Fruit fly (Drosophila melanogaster): Measurements from ENCODE around the gene CG43321.

CG43321 gene

DNA sequence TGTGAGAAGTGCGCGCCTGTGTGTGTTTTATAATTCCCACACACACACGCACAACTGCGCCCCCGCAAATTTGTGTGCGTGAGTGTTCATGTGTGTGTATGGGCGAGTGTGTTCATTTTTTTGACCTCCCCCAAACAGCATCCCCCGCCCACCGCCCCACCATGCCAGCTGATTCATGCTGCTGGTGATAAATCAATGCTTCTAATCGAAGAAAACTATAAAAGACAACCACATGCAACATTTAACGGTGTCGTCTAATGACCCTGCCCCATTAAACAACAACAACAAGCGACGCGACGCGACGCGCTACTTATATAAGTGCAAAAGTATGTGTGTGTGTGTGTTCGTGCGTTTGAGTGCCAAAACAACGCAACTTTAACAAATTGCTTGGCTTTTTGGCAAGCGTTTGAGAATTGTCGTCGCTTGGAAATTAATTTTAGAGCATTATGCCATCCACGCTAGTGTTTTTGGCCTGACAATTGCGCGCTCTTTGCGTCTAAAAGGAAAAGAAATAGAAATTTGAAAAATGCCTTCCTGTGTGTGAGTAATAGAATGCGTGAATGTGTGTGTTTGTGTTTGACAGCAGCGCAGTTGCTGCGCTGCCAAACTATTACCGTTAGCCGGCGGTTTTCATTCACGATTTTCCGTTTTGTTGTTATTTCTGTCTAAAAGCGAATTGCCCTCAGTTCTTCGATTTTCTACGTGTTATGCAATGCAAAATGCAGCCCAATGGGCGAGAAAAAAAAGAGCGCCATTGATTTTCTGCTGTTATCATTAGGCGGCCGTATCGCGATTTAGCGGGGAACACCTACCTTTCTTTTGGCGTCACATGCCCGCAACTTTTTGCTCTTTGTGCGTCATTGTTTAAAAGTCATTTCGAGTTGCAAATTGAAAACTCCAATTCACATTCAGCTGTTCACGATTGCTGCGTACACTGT, 26.6 kb downstream of the CG43321 start:
- no peak for TF ChIP-seq dmrt93B (GFP tag; optimal IDR thresholded peaks at IDR 0.05)
- TF ChIP-seq Rel (GFP tag; optimal IDR thresholded peaks at IDR 0.05): no peak
- TF ChIP-seq Rel (tag; optimal IDR thresholded peaks at IDR 0.05): peak; percentile 98

- TF ChIP-seq Dfd (GFP tag; optimal IDR thresholded peaks at IDR 0.05): no peak
- TF ChIP-seq lola (GFP tag; optimal IDR thresholded peaks at IDR 0.05): no peak
- peak; percentile 16 for TF ChIP-seq CG32264 (GFP tag; optimal IDR thresholded peaks at IDR 0.05)
- peak; percentile 66 for TF ChIP-seq HLH106 (tag; optimal IDR thresholded peaks at IDR 0.05)
- TF ChIP-seq woc (GFP tag; optimal IDR thresholded peaks at IDR 0.05): peak; percentile 20
- peak; percentile 33 for TF ChIP-seq sage (GFP tag; optimal IDR thresholded peaks at IDR 0.05)
- TF ChIP-seq dl (GFP tag; optimal IDR thresholded peaks at IDR 0.05; ENCODE audit: insufficient read depth in 1 of 2, partially characterized antibody in 2 of 2): no peak
- no peak for TF ChIP-seq CrebA (GFP tag; optimal IDR thresholded peaks at IDR 0.05; ENCODE audit: borderline replicate concordance)
- TF ChIP-seq fru (GFP tag; optimal IDR thresholded peaks at IDR 0.05): peak; percentile 84
- peak; percentile 68 for TF ChIP-seq tai (GFP tag; optimal IDR thresholded peaks at IDR 0.05)
- TF ChIP-seq foxo (GFP tag; optimal IDR thresholded peaks at IDR 0.05): peak in 1 of 2 experiments; percentile 83
- TF ChIP-seq Vsx2 (GFP tag; optimal IDR thresholded peaks at IDR 0.05; ENCODE audit: partially characterized antibody): no peak
- no peak for TF ChIP-seq N (GFP tag; optimal IDR thresholded peaks at IDR 0.05)
- TF ChIP-seq dsf (GFP tag; optimal IDR thresholded peaks at IDR 0.05; ENCODE audit: borderline replicate concordance): no peak
- TF ChIP-seq rgr (GFP tag; optimal IDR thresholded peaks at IDR 0.05): peak; percentile 76
- peak; percentile 86 for TF ChIP-seq br (GFP tag; optimal IDR thresholded peaks at IDR 0.05)
- TF ChIP-seq brk (GFP tag; optimal IDR thresholded peaks at IDR 0.05): peak; percentile 62
- TF ChIP-seq OdsH (GFP tag; optimal IDR thresholded peaks at IDR 0.05): peak; percentile 82
- TF ChIP-seq ey (GFP tag; optimal IDR thresholded peaks at IDR 0.05): peak; percentile 88
- TF ChIP-seq Mio (GFP tag; optimal IDR thresholded peaks at IDR 0.05): no peak
- no peak for TF ChIP-seq jim (GFP tag; optimal IDR thresholded peaks at IDR 0.05)
- TF ChIP-seq pan (optimal IDR thresholded peaks at IDR 0.05): no peak
- no peak for TF ChIP-seq sv (GFP tag; optimal IDR thresholded peaks at IDR 0.05)
- no peak for TF ChIP-seq Hr83 (GFP tag; optimal IDR thresholded peaks at IDR 0.05; ENCODE audit: poor library complexity, severe bottlenecking)
- TF ChIP-seq Sp1 (GFP tag; optimal IDR thresholded peaks at IDR 0.05): peak; percentile 85
- TF ChIP-seq Jra (GFP tag; optimal IDR thresholded peaks at IDR 0.05): peak; percentile 65
- no peak for TF ChIP-seq dmrt93B (GFP tag; optimal IDR thresholded peaks at IDR 0.05)
- peak; percentile 65 for TF ChIP-seq psq (GFP tag; optimal IDR thresholded peaks at IDR 0.05)
- no peak for TF ChIP-seq CG9705 (GFP tag; optimal IDR thresholded peaks at IDR 0.05)
- TF ChIP-seq Myc (optimal IDR thresholded peaks at IDR 0.05): no peak
- TF ChIP-seq Hnf4 (GFP tag; optimal IDR thresholded peaks at IDR 0.05): peak; percentile 86
- TF ChIP-seq Rel (GFP tag; optimal IDR thresholded peaks at IDR 0.05): no peak
- no peak for TF ChIP-seq Rel (tag; optimal IDR thresholded peaks at IDR 0.05)
- no peak for TF ChIP-seq Abd-B (GFP tag; optimal IDR thresholded peaks at IDR 0.05)
- no peak for TF ChIP-seq Dif (GFP tag; optimal IDR thresholded peaks at IDR 0.05; ENCODE audit: partially characterized antibody)
- TF ChIP-seq h (GFP tag; optimal IDR thresholded peaks at IDR 0.05): peak; percentile 75
These were observed 27.3 kb downstream of the CG43321 start for dm6 chr2L:7039342-7039684.

dm6 chr2L:7042150-7042811, 30.2 kb downstream of the CG43321 start:
- TF ChIP-seq Jra (GFP tag; optimal IDR thresholded peaks at IDR 0.05) (peak; percentile 27), Myc (optimal IDR thresholded peaks at IDR 0.05) (peak; percentile 54), woc (GFP tag; optimal IDR thresholded peaks at IDR 0.05) (no peak), N (GFP tag; optimal IDR thresholded peaks at IDR 0.05) (no peak), CrebA (GFP tag; optimal IDR thresholded peaks at IDR 0.05; ENCODE audit: borderline replicate concordance) (no peak), jim (GFP tag; optimal IDR thresholded peaks at IDR 0.05) (peak; percentile 25), brk (GFP tag; optimal IDR thresholded peaks at IDR 0.05) (peak; percentile 54), Mio (GFP tag; optimal IDR thresholded peaks at IDR 0.05) (peak; percentile 6), CG9705 (GFP tag; optimal IDR thresholded peaks at IDR 0.05) (peak; percentile 23), Hr83 (GFP tag; optimal IDR thresholded peaks at IDR 0.05; ENCODE audit: poor library complexity, severe bottlenecking) (peak; percentile 87), dl (GFP tag; optimal IDR thresholded peaks at IDR 0.05; ENCODE audit: insufficient read depth in 1 of 2, partially characterized antibody in 2 of 2) (no peak), psq (GFP tag; optimal IDR thresholded peaks at IDR 0.05) (peak; percentile 40), OdsH (GFP tag; optimal IDR thresholded peaks at IDR 0.05) (peak; percentile 58), HLH106 (tag; optimal IDR thresholded peaks at IDR 0.05) (peak; percentile 38), rgr (GFP tag; optimal IDR thresholded peaks at IDR 0.05) (peak; percentile 41), Dif (GFP tag; optimal IDR thresholded peaks at IDR 0.05; ENCODE audit: partially characterized antibody) (peak; percentile 16), sv (GFP tag; optimal IDR thresholded peaks at IDR 0.05) (peak; percentile 53), br (GFP tag; optimal IDR thresholded peaks at IDR 0.05) (peak; percentile 72), Rel (GFP tag; optimal IDR thresholded peaks at IDR 0.05) (no peak), Rel (tag; optimal IDR thresholded peaks at IDR 0.05) (peak; percentile 62), foxo (GFP tag; optimal IDR thresholded peaks at IDR 0.05) (peak in 1 of 2 experiments; percentile 54), usp (GFP tag; optimal IDR thresholded peaks at IDR 0.05) (no peak), Sp1 (GFP tag; optimal IDR thresholded peaks at IDR 0.05) (peak; percentile 59), lola (GFP tag; optimal IDR thresholded peaks at IDR 0.05) (peak; percentile 25), h (GFP tag; optimal IDR thresholded peaks at IDR 0.05) (peak; percentile 49), Hnf4 (GFP tag; optimal IDR thresholded peaks at IDR 0.05) (peak; percentile 69), fru (GFP tag; optimal IDR thresholded peaks at IDR 0.05) (peak; percentile 73), dmrt93B (GFP tag; optimal IDR thresholded peaks at IDR 0.05) (no peak), CG32264 (GFP tag; optimal IDR thresholded peaks at IDR 0.05) (no peak), ey (GFP tag; optimal IDR thresholded peaks at IDR 0.05) (peak; percentile 39), tai (GFP tag; optimal IDR thresholded peaks at IDR 0.05) (peak; percentile 13)
